Fruit fly (Drosophila melanogaster) whole organism, adult: ENCODE results near the gene Decay.
A peak's percentile ranks its signal among the peaks of the same experiment; 100 is the strongest.

ENCODE experiments used
- CG11617 ChIP-seq: fragments of 200-800 bp; sonication (Bioruptor generic); optimal IDR thresholded peaks from 2 replicates; lab custom pipeline; 2017; ENCODE audit warnings: mild to moderate bottlenecking, missing biosample characterization, missing genetic modification reagents, missing genetic modification characterization
- CG12768 ChIP-seq: fragments of 200-800 bp; sonication (Bioruptor generic); optimal IDR thresholded peaks from 2 replicates; lab custom pipeline; 2017; ENCODE audit warnings: missing biosample characterization, missing genetic modification characterization, mild to moderate bottlenecking, moderate library complexity, missing genetic modification reagents
- CG14711 ChIP-seq: fragments of 200-800 bp; sonication (Bioruptor generic); optimal IDR thresholded peaks from 2 replicates; lab custom pipeline; 2018; ENCODE audit warnings: missing biosample characterization, mild to moderate bottlenecking, missing genetic modification characterization, moderate library complexity
- CG1620 ChIP-seq: fragments of 200-800 bp; sonication (Bioruptor generic); optimal IDR thresholded peaks from 2 replicates; lab custom pipeline; 2016; ENCODE audit warnings: missing biosample characterization, missing genetic modification characterization
- CG33017 ChIP-seq: fragments of 200-800 bp; sonication (Bioruptor generic); optimal IDR thresholded peaks from 2 replicates; lab custom pipeline; 2018; ENCODE audit warnings: missing biosample characterization, mild to moderate bottlenecking, missing genetic modification characterization, moderate library complexity
- CG5204 ChIP-seq: fragments of 200-800 bp; sonication (Bioruptor generic); optimal IDR thresholded peaks from 2 replicates; lab custom pipeline; 2016; ENCODE audit warnings: missing biosample characterization, missing genetic modification characterization
- CG7045 ChIP-seq: fragments of 200-800 bp; sonication (Bioruptor generic); optimal IDR thresholded peaks from 2 replicates; lab custom pipeline; 2017; ENCODE audit warnings: missing biosample characterization, mild to moderate bottlenecking, missing genetic modification characterization
- CG7101 ChIP-seq: fragments of 200-800 bp; sonication (Bioruptor generic); optimal IDR thresholded peaks from 2 replicates; lab custom pipeline; 2018; ENCODE audit warnings: missing biosample characterization, mild to moderate bottlenecking, missing genetic modification characterization, moderate library complexity
- Clk ChIP-seq: fragments of 200-800 bp; sonication (Bioruptor generic); optimal IDR thresholded peaks from 2 replicates; lab custom pipeline; 2017; ENCODE audit warnings: missing biosample characterization, missing genetic modification characterization
- Crg-1 ChIP-seq: fragments of 200-800 bp; sonication (Bioruptor generic); optimal IDR thresholded peaks from 2 replicates; lab custom pipeline; 2016; ENCODE audit warnings: missing biosample characterization, missing genetic modification characterization
- Hr96 ChIP-seq: fragments of 200-800 bp; sonication (Bioruptor generic); optimal IDR thresholded peaks from 2 replicates; lab custom pipeline; 2016; ENCODE audit warnings: missing biosample characterization, missing genetic modification characterization
- Mnt ChIP-seq: fragments of 200-800 bp; sonication (Bioruptor generic); optimal IDR thresholded peaks from 2 replicates; lab custom pipeline; 2016; ENCODE audit warnings: missing biosample characterization, mild to moderate bottlenecking, missing genetic modification characterization
- bab1 ChIP-seq: fragments of 200-800 bp; sonication (Bioruptor generic); optimal IDR thresholded peaks from 3 replicates; lab custom pipeline; 2019; ENCODE audit warnings: missing biosample characterization, mild to moderate bottlenecking, missing genetic modification characterization, moderate library complexity
- cic ChIP-seq: fragments of 200-800 bp; sonication (Bioruptor generic); optimal IDR thresholded peaks from 2 replicates; lab custom pipeline; 2017; ENCODE audit warnings: missing biosample characterization, mild to moderate bottlenecking, missing genetic modification characterization, moderate library complexity
- cnc ChIP-seq, 2 experiments: fragments of >200 bp; optimal IDR thresholded peaks; 2 replicates each; lab custom pipeline; 2017
- kay ChIP-seq: fragments of 200-800 bp; sonication (Bioruptor generic); peaks from one replicate; lab custom pipeline; 2016; ENCODE audit warnings: missing biosample characterization, missing genetic modification characterization, borderline replicate concordance
- ovo ChIP-seq: fragments of 200-800 bp; sonication (Bioruptor generic); optimal IDR thresholded peaks from 2 replicates; lab custom pipeline; 2016; ENCODE audit warnings: missing biosample characterization, missing genetic modification characterization
- pad ChIP-seq: fragments of 200-800 bp; sonication (Bioruptor generic); optimal IDR thresholded peaks from 3 replicates; lab custom pipeline; 2017; ENCODE audit warnings: missing biosample characterization, missing genetic modification characterization, mild to moderate bottlenecking, moderate library complexity, missing genetic modification reagents
- tj ChIP-seq: fragments of 200-800 bp; sonication (Bioruptor generic); optimal IDR thresholded peaks from 3 replicates; lab custom pipeline; 2017; ENCODE audit warnings: missing biosample characterization, mild to moderate bottlenecking, missing genetic modification characterization, moderate library complexity
- toe ChIP-seq: fragments of 200-800 bp; sonication (Bioruptor generic); optimal IDR thresholded peaks from 2 replicates; lab custom pipeline; 2016; ENCODE audit warnings: missing biosample characterization, missing genetic modification characterization

Gene Decay

dm6 chr3R:16477033-16477432 lies 23.8 kb downstream of the Decay start, which contains the start of gene Gyc89Db:
TSS of gene Gyc89Db (plus strand) at chr3R:16477110.
- TF ChIP-seq CG7101 (tag; lab: Kevin White, UChicago) (no peak), pad (GFP tag; lab: Kevin White, UChicago) (no peak), CG5204 (GFP tag; lab: Kevin White, UChicago) (no peak), Mnt (GFP tag; lab: Kevin White, UChicago) (no peak), CG1620 (GFP tag; lab: Kevin White, UChicago) (no peak), CG12768 (GFP tag; lab: Kevin White, UChicago) (no peak), cic (GFP tag; lab: Kevin White, UChicago) (no peak), cnc (optimal IDR thresholded peaks at IDR 0.05; lab: Kevin White, UChicago) (no peak), Clk (GFP tag; lab: Kevin White, UChicago) (no peak), bab1 (GFP tag; lab: Kevin White, UChicago) (no peak), Hr96 (GFP tag; lab: Kevin White, UChicago) (no peak), kay (no peak), CG11617 (no peak)

dm6 chr3R:16476472-16476871 lies 24.4 kb downstream of the Decay start:
- no peak for TF ChIP-seq Clk (GFP tag; lab: Kevin White, UChicago)
- TF ChIP-seq bab1 (GFP tag; lab: Kevin White, UChicago), result no peak
- TF ChIP-seq CG7045 (GFP tag; lab: Kevin White, UChicago), result no peak
- no peak for TF ChIP-seq cnc (optimal IDR thresholded peaks at IDR 0.05; lab: Kevin White, UChicago)
- TF ChIP-seq Hr96 (GFP tag; lab: Kevin White, UChicago), result no peak
- TF ChIP-seq Mnt (GFP tag; lab: Kevin White, UChicago), result no peak
- TF ChIP-seq pad (GFP tag; lab: Kevin White, UChicago), result no peak
- TF ChIP-seq tj, result no peak
- TF ChIP-seq toe (GFP tag; lab: Kevin White, UChicago), result no peak
- TF ChIP-seq CG5204 (GFP tag; lab: Kevin White, UChicago), result no peak
- no peak for TF ChIP-seq CG1620 (GFP tag; lab: Kevin White, UChicago)
- TF ChIP-seq cic (GFP tag; lab: Kevin White, UChicago), result no peak
- TF ChIP-seq CG33017, result no peak
- no peak for TF ChIP-seq Crg-1
- TF ChIP-seq CG14711, result no peak
- no peak for TF ChIP-seq CG11617
- no peak for TF ChIP-seq CG12768 (GFP tag; lab: Kevin White, UChicago)
- TF ChIP-seq CG7101 (tag; lab: Kevin White, UChicago), result no peak
- TF ChIP-seq ovo (GFP tag; lab: Kevin White, UChicago), result no peak

- no peak for TF ChIP-seq Crg-1
Measured at dm6 chr3R:16472301-16472700, 28.5 kb downstream of the Decay start, which contains the start of gene Gyc89Da. TSS of gene Gyc89Da (plus strand) at chr3R:16472601.

dm6 chr3R:16469501-16470263 lies 31.2 kb downstream of the Decay start, which contains the start of the genes CG42232 and CSN5:
TSS of gene CG42232 (minus strand) at chr3R:16469663.
TSS of gene CSN5 (plus strand) at chr3R:16470099.
- TF ChIP-seq pad (GFP tag; lab: Kevin White, UChicago) (peak; percentile 11), ovo (GFP tag; lab: Kevin White, UChicago) (peak; percentile 23), Hr96 (GFP tag; lab: Kevin White, UChicago) (peak; percentile 31), tj (peak; percentile 5), kay (no peak), CG7101 (tag; lab: Kevin White, UChicago) (peak; percentile 34), CG14711 (peak; percentile 49), bab1 (GFP tag; lab: Kevin White, UChicago) (peak; percentile 48), CG5204 (GFP tag; lab: Kevin White, UChicago) (peak; percentile 53), CG11617 (peak; percentile 63), cic (GFP tag; lab: Kevin White, UChicago) (no peak), CG1620 (GFP tag; lab: Kevin White, UChicago) (peak; percentile 40), CG7045 (GFP tag; lab: Kevin White, UChicago) (peak; percentile 31), toe (GFP tag; lab: Kevin White, UChicago) (peak; percentile 68), CG12768 (GFP tag; lab: Kevin White, UChicago) (peak; percentile 35), Mnt (GFP tag; lab: Kevin White, UChicago) (no peak), Clk (GFP tag; lab: Kevin White, UChicago) (no peak)

dm6 chr3R:16468556-16468955 lies 32.3 kb downstream of the Decay start:
- TF ChIP-seq ovo (GFP tag; lab: Kevin White, UChicago), result no peak
- TF ChIP-seq Crg-1, result no peak
- TF ChIP-seq CG11617, result no peak
- no peak for TF ChIP-seq CG12768 (GFP tag; lab: Kevin White, UChicago)
- no peak for TF ChIP-seq CG1620 (GFP tag; lab: Kevin White, UChicago)
- TF ChIP-seq cic (GFP tag; lab: Kevin White, UChicago), result no peak
- TF ChIP-seq CG33017, result no peak
- TF ChIP-seq CG14711, result no peak
- no peak for TF ChIP-seq Clk (GFP tag; lab: Kevin White, UChicago)
- no peak for TF ChIP-seq bab1 (GFP tag; lab: Kevin White, UChicago)

dm6 chr3R:16456607-16457006 lies 44.2 kb downstream of the Decay start:
- no peak for TF ChIP-seq Mnt (GFP tag; lab: Kevin White, UChicago)
- TF ChIP-seq CG7101 (tag; lab: Kevin White, UChicago), result no peak
- no peak for TF ChIP-seq CG11617
- no peak for TF ChIP-seq ovo (GFP tag; lab: Kevin White, UChicago)
- TF ChIP-seq CG5204 (GFP tag; lab: Kevin White, UChicago), result no peak
- TF ChIP-seq CG7045 (GFP tag; lab: Kevin White, UChicago), result no peak
- TF ChIP-seq bab1 (GFP tag; lab: Kevin White, UChicago), result no peak
- no peak for TF ChIP-seq CG33017
- no peak for TF ChIP-seq Clk (GFP tag; lab: Kevin White, UChicago)
- TF ChIP-seq toe (GFP tag; lab: Kevin White, UChicago), result no peak
- TF ChIP-seq cnc (optimal IDR thresholded peaks at IDR 0.05; lab: Kevin White, UChicago), result no peak
- TF ChIP-seq tj, result no peak
- TF ChIP-seq pad (GFP tag; lab: Kevin White, UChicago), result no peak
- TF ChIP-seq CG12768 (GFP tag; lab: Kevin White, UChicago), result no peak
- TF ChIP-seq kay, result no peak
- TF ChIP-seq CG14711, result no peak
- no peak for TF ChIP-seq CG1620 (GFP tag; lab: Kevin White, UChicago)
